Worm (Caenorhabditis elegans) whole organism, L3 larva: ENCODE measurements around the gene F22F4.9.

Source experiments
- ZK546.5 ChIP-seq: sonication (generic microtip); optimal IDR thresholded peaks from 2 replicates; lab custom pipeline; 2017; ENCODE audit warnings: missing biosample characterization, missing genetic modification characterization
- aly-2 ChIP-seq: fragments of 150-350 bp; optimal IDR thresholded peaks from 2 replicates; lab custom pipeline; 2014; ENCODE audit warnings: missing biosample characterization, missing genetic modification characterization
- ama-1 ChIP-seq: fragments of 150-350 bp; optimal IDR thresholded peaks from 2 replicates; lab custom pipeline; 2018
- ceh-28 ChIP-seq: fragments of 150-350 bp; optimal IDR thresholded peaks from 2 replicates; lab custom pipeline; 2014; ENCODE audit warnings: missing biosample characterization, missing genetic modification reagents, missing genetic modification characterization
- egl-27 ChIP-seq: sonication (generic microtip); optimal IDR thresholded peaks from 4 replicates; lab custom pipeline; 2017; ENCODE audit warnings: missing biosample characterization, missing genetic modification reagents, missing genetic modification characterization
- elt-1 ChIP-seq: fragments of 150-350 bp; optimal IDR thresholded peaks from 2 replicates; lab custom pipeline; 2014; ENCODE audit warnings: missing biosample characterization, missing genetic modification characterization
- hmg-11 ChIP-seq: sonication (generic microtip); optimal IDR thresholded peaks from 2 replicates; lab custom pipeline; 2016; ENCODE audit warnings: missing genetic modification characterization, missing compliant biosample characterization
- nhr-11 ChIP-seq: fragments of 150-350 bp; optimal IDR thresholded peaks from 2 replicates; lab custom pipeline; 2014; ENCODE audit warnings: missing biosample characterization, missing genetic modification characterization
- nhr-25 ChIP-seq: sonication (generic microtip); optimal IDR thresholded peaks from 2 replicates; lab custom pipeline; 2017; ENCODE audit warnings: missing biosample characterization, missing genetic modification characterization
- pha-4 ChIP-seq: fragments of 150-350 bp; optimal IDR thresholded peaks from 2 replicates; lab custom pipeline; 2014; ENCODE audit warnings: missing biosample characterization, missing genetic modification reagents, missing genetic modification characterization
- pqm-1 ChIP-seq: fragments of 150-350 bp; optimal IDR thresholded peaks from 2 replicates; lab custom pipeline; 2017; ENCODE audit warnings: missing biosample characterization, missing genetic modification characterization, inconsistent platforms
- skn-1 ChIP-seq: fragments of 150-350 bp; optimal IDR thresholded peaks from 2 replicates; lab custom pipeline; 2014; ENCODE audit warnings: missing biosample characterization, missing genetic modification characterization
- unc-62 ChIP-seq: fragments of 150-350 bp; sonication (generic microtip); optimal IDR thresholded peaks from 4 replicates; lab custom pipeline; 2014; ENCODE audit warnings: missing biosample characterization, missing genetic modification reagents, missing genetic modification characterization
- ztf-11 ChIP-seq: fragments of 150-350 bp; optimal IDR thresholded peaks from 2 replicates; lab custom pipeline; 2014; ENCODE audit warnings: missing biosample characterization, missing genetic modification characterization

ce11 chrX:6040435-6041093, 41.3 kb upstream of the F22F4.9 start:
- peak; percentile 10 for TF ChIP-seq ama-1 (lab: Kevin White, UChicago)
- no peak for TF ChIP-seq pha-4
- TF ChIP-seq pqm-1 (tag; lab: Kevin White, UChicago) = no peak
- TF ChIP-seq nhr-11 (tag; lab: Kevin White, UChicago) = no peak
- no peak for TF ChIP-seq egl-27 (tag; lab: Kevin White, UChicago)
- no peak for TF ChIP-seq elt-1
- TF ChIP-seq skn-1 = no peak
- no peak for TF ChIP-seq ztf-11 (tag; lab: Kevin White, UChicago)
- TF ChIP-seq ZK546.5 (tag; lab: Kevin White, UChicago) = no peak
- TF ChIP-seq unc-62 (GFP tag; lab: Kevin White, UChicago) = no peak
- TF ChIP-seq aly-2 (tag; lab: Kevin White, UChicago) = no peak
- TF ChIP-seq hmg-11 (tag; lab: Kevin White, UChicago) = no peak
- TF ChIP-seq nhr-25 (tag; lab: Kevin White, UChicago) = no peak
- TF ChIP-seq ceh-28 = no peak
